Fruit fly (Drosophila melanogaster) whole organism, embryonic: Measurements from ENCODE around the gene Pex14.

ENCODE experiments used
- Hr51 ChIP-seq, 2 experiments: fragments of 200-800 bp; sonication (Bioruptor generic); optimal IDR thresholded peaks; 2 replicates in 1 of 2; 3 replicates in 1 of 2; lab custom pipeline; 2016 to 2018; ENCODE audit warnings: missing biosample characterization in 2 of 2, missing genetic modification characterization in 2 of 2, mild to moderate bottlenecking in 1 of 2, moderate library complexity in 1 of 2
- Usf ChIP-seq: fragments of 200-800 bp; sonication (Bioruptor generic); optimal IDR thresholded peaks from 2 replicates; lab custom pipeline; 2017; ENCODE audit warnings: missing genotype, missing biosample characterization, missing genetic modification characterization

DNA sequence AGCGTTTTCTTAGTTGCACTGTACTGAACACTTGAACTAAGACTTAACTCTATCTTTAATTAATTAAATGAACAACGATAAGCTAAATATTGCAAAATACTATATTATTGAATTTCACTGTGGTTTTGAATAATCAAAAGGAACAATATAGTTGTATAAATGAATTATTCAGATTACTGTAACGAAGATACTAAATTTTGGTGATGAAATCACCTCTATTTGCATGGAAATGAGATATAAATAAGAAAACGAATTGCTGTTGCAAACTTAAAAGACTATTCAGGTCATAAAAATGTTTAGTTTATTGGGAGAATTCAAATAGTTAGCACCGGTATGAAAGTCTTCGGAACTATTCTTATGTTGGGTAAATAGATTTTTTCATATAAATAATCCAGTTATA lies 20.0 kb upstream of the Pex14 start, which contains the start of gene CG43251:
- no peak for TF ChIP-seq Usf (GFP tag; lab: Kevin White, UChicago)
- TF ChIP-seq Hr51 (GFP tag; optimal IDR thresholded peaks at IDR 0.05; lab: Kevin White, UChicago) = no peak
